Worm (Caenorhabditis elegans) whole organism, mixed stage, embryonic: ENCODE measurements around the gene clec-67.

Experiments used
- bed-3 ChIP-seq: fragments of 200-800 bp; sonication (Bioruptor generic); optimal IDR thresholded peaks from 3 replicates; lab custom pipeline; 2018; ENCODE audit warnings: mild to moderate bottlenecking, missing genetic modification characterization, moderate library complexity, missing compliant biosample characterization
- blmp-1 ChIP-seq: fragments of 150-350 bp; optimal IDR thresholded peaks from 2 replicates; lab custom pipeline; 2014; ENCODE audit warnings: missing biosample characterization, missing genetic modification characterization
- ceh-39 ChIP-seq: fragments of 150-350 bp; optimal IDR thresholded peaks from 2 replicates; lab custom pipeline; 2014; ENCODE audit warnings: missing biosample characterization, missing genetic modification characterization
- ceh-83 ChIP-seq: fragments of 200-800 bp; sonication (Bioruptor generic); optimal IDR thresholded peaks from 2 replicates; lab custom pipeline; 2018; ENCODE audit warnings: mild to moderate bottlenecking, missing genetic modification characterization, missing compliant biosample characterization
- ces-1 ChIP-seq: fragments of 150-350 bp; optimal IDR thresholded peaks from 2 replicates; lab custom pipeline; 2014; ENCODE audit warnings: missing biosample characterization, missing genetic modification reagents, missing genetic modification characterization
- cnd-1 ChIP-seq: fragments of 200-800 bp; sonication (Bioruptor generic); optimal IDR thresholded peaks from 2 replicates; lab custom pipeline; 2018; ENCODE audit warnings: mild to moderate bottlenecking, missing genetic modification characterization, missing compliant biosample characterization
- drap-1 ChIP-seq: fragments of 200-800 bp; sonication (Bioruptor generic); optimal IDR thresholded peaks from 3 replicates; lab custom pipeline; 2018; ENCODE audit warnings: mild to moderate bottlenecking, missing genetic modification characterization, missing compliant biosample characterization
- elt-1 ChIP-seq: sonication (generic microtip); optimal IDR thresholded peaks from 2 replicates; lab custom pipeline; 2017; ENCODE audit warnings: missing genetic modification characterization, mild to moderate bottlenecking, missing compliant biosample characterization, antibody characterized with exemption, moderate library complexity, borderline replicate concordance; ENCODE audit not compliant: insufficient read depth
- elt-3 ChIP-seq: fragments of 150-350 bp; optimal IDR thresholded peaks from 2 replicates; lab custom pipeline; 2014; ENCODE audit warnings: missing biosample characterization, missing genetic modification characterization
- ham-2 ChIP-seq: fragments of 200-800 bp; sonication (Bioruptor generic); optimal IDR thresholded peaks from 2 replicates; lab custom pipeline; 2018; ENCODE audit warnings: mild to moderate bottlenecking, missing genetic modification characterization, missing compliant biosample characterization
- hlh-1 ChIP-seq: fragments of 150-350 bp; optimal IDR thresholded peaks from 2 replicates; lab custom pipeline; 2014; ENCODE audit warnings: missing biosample characterization, missing genetic modification reagents, missing genetic modification characterization
- lin-13 ChIP-seq: fragments of 150-350 bp; optimal IDR thresholded peaks from 2 replicates; lab custom pipeline; 2014; ENCODE audit warnings: missing biosample characterization, missing genetic modification characterization
- lin-32 ChIP-seq: fragments of 200-800 bp; sonication (Bioruptor generic); optimal IDR thresholded peaks from 2 replicates; lab custom pipeline; 2018; ENCODE audit warnings: mild to moderate bottlenecking, missing genetic modification characterization, missing compliant biosample characterization
- lsy-2 ChIP-seq: fragments of 150-350 bp; optimal IDR thresholded peaks from 2 replicates; lab custom pipeline; 2014; ENCODE audit warnings: missing biosample characterization, missing genetic modification characterization
- mab-5 ChIP-seq: fragments of 150-350 bp; optimal IDR thresholded peaks from 2 replicates; lab custom pipeline; 2014; ENCODE audit warnings: missing biosample characterization, missing genetic modification characterization
- nhr-12 ChIP-seq: fragments of 150-350 bp; optimal IDR thresholded peaks from 2 replicates; lab custom pipeline; 2014; ENCODE audit warnings: missing biosample characterization, missing genetic modification characterization
- nhr-2 ChIP-seq: fragments of 150-350 bp; optimal IDR thresholded peaks from 2 replicates; lab custom pipeline; 2014; ENCODE audit warnings: missing biosample characterization, missing genetic modification characterization
- nhr-237 ChIP-seq: fragments of 150-350 bp; optimal IDR thresholded peaks from 2 replicates; lab custom pipeline; 2014; ENCODE audit warnings: missing biosample characterization, missing genetic modification characterization
- nhr-28 ChIP-seq: fragments of 150-350 bp; optimal IDR thresholded peaks from 2 replicates; lab custom pipeline; 2014; ENCODE audit warnings: missing biosample characterization, missing genetic modification characterization
- pha-4 ChIP-seq: fragments of 150-350 bp; optimal IDR thresholded peaks from 2 replicates; lab custom pipeline; 2018; ENCODE audit warnings: missing biosample characterization, missing genetic modification reagents, missing genetic modification characterization
- sem-2 ChIP-seq: fragments of 200-800 bp; sonication (Bioruptor generic); optimal IDR thresholded peaks from 2 replicates; lab custom pipeline; 2018; ENCODE audit warnings: mild to moderate bottlenecking, missing genetic modification characterization, missing compliant biosample characterization
- snpc-4 ChIP-seq: fragments of 150-350 bp; optimal IDR thresholded peaks from 2 replicates; lab custom pipeline; 2014; ENCODE audit warnings: missing biosample characterization, missing genetic modification characterization
- sptf-1 ChIP-seq: sonication (generic microtip); optimal IDR thresholded peaks from 2 replicates; lab custom pipeline; 2017; ENCODE audit warnings: mild to moderate bottlenecking, missing genetic modification characterization, moderate library complexity, missing compliant biosample characterization
- tbx-8 ChIP-seq: fragments of 200-800 bp; sonication (Bioruptor generic); optimal IDR thresholded peaks from 2 replicates; lab custom pipeline; 2018; ENCODE audit warnings: mild to moderate bottlenecking, missing genetic modification characterization, moderate library complexity, missing compliant biosample characterization
- unc-39 ChIP-seq: fragments of 150-350 bp; optimal IDR thresholded peaks from 2 replicates; lab custom pipeline; 2014; ENCODE audit warnings: missing biosample characterization, missing genetic modification characterization
- unc-62 ChIP-seq: fragments of 150-350 bp; optimal IDR thresholded peaks from 2 replicates; lab custom pipeline; 2014; ENCODE audit warnings: missing biosample characterization, missing genetic modification reagents, missing genetic modification characterization
- zip-8 ChIP-seq: fragments of 150-350 bp; optimal IDR thresholded peaks from 2 replicates; lab custom pipeline; 2014; ENCODE audit warnings: missing biosample characterization, missing genetic modification characterization
- ztf-11 ChIP-seq: fragments of 150-350 bp; optimal IDR thresholded peaks from 2 replicates; lab custom pipeline; 2014; ENCODE audit warnings: missing biosample characterization, missing genetic modification characterization

The clec-67 gene

DNA sequence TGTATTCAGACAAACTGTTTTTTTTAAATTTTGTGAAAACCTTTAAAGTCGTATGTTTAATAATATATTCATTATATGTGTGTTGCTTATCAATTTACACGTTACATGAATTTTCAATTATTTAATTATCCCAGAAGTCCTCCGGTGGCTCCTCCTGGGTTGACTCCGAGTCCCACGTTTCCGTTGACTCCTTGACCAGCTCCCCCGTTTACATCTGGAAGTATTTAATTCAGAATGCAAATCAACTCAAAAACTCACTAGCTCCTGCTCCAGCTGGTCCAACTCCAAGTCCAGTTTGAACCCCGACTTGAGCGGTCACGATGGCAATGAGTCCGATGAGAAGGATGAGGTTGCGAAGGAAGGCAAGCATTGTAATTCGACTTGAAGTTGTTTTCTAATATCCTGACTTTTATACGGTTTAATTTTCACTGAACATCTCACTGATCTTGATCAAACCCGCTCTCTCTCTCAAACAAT lies 27.9 kb upstream of the clec-67 start, which contains the start of gene F56D6.8:
F56D6.8 (minus strand) TSS at position 427 of the 477 bp plus-strand sequence.
- TF ChIP-seq lin-32 (GFP tag; lab: Kevin White, UChicago) (no peak), snpc-4 (tag; lab: Kevin White, UChicago) (no peak)
- TF ChIP-seq, all 35 proteins: peak for 0

ce11 chrIV:3894770-3895169 lies 27.2 kb upstream of the clec-67 start, which contains the start of gene dct-8:
Gene dct-8, plus strand, starts transcription at chrIV:3895070.
- no peak for TF ChIP-seq mab-5 (tag; lab: Kevin White, UChicago)
- TF ChIP-seq unc-39 (tag; lab: Kevin White, UChicago), result no peak
- TF ChIP-seq sem-2, result no peak
- no peak for TF ChIP-seq tbx-8 (GFP tag; lab: Kevin White, UChicago)
- TF ChIP-seq hlh-1 (tag; lab: Kevin White, UChicago), result no peak
- TF ChIP-seq ces-1 (GFP tag; lab: Kevin White, UChicago), result no peak

DNA sequence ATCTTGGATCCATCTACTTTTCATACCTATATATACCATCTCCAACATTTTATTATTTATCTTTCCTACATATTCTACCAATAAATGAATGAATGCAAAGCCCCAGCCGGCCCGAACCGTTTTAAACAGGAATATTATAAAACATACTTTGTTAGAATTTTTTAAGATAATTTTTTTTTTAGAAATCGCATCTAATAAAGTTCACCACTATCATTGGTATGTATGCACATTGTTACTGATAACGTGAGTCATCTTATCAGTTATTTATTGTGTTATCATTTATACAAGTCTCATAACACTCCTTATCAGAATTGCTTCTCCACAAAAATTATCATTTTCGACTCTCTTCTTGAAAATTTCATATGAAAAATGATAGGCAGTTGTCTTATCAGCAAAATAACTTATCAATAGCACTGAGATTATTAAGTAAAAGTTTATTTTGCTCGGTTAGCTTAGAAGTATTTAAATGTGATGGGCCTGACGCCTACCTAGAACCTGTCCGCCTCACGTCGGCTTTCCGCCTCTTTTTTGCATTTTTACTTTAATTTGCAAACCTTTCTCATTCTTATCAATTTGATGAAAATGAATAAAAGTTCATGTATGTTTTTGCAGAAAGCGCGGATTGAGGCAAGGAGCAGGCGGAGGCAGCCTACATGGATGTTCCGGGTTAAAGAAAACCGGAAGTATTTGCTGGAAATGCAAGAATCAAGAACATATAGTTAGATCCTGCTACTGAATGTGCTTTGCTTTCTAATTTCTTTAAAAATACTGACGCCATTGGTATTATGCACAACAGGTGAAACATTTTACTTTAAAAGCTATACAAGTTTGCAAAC lies 22.0 kb upstream of the clec-67 start, which contains the start of gene srz-62:
srz-62 (plus strand) TSS at position 786 of the 836 bp plus-strand sequence.
- no peak for TF ChIP-seq ces-1 (GFP tag; lab: Kevin White, UChicago)
- no peak for TF ChIP-seq unc-62 (GFP tag; lab: Kevin White, UChicago)
- TF ChIP-seq elt-1 (tag; lab: Kevin White, UChicago), result no peak
- no peak for TF ChIP-seq elt-3 (tag; lab: Kevin White, UChicago)
- TF ChIP-seq, all 35 proteins: peak for 0

- TF ChIP-seq tbx-8 (GFP tag; lab: Kevin White, UChicago), result no peak
- TF ChIP-seq sptf-1 (tag; lab: Kevin White, UChicago), result no peak
- TF ChIP-seq mab-5 (tag; lab: Kevin White, UChicago), result no peak
- TF ChIP-seq elt-3 (tag; lab: Kevin White, UChicago), result no peak
- no peak for TF ChIP-seq lsy-2 (tag; lab: Kevin White, UChicago)
- no peak for TF ChIP-seq nhr-28 (tag; lab: Kevin White, UChicago)
- TF ChIP-seq ceh-39 (tag; lab: Kevin White, UChicago), result no peak
- no peak for TF ChIP-seq nhr-2 (tag; lab: Kevin White, UChicago)
- TF ChIP-seq ces-1 (GFP tag; lab: Kevin White, UChicago), result no peak
- TF ChIP-seq snpc-4 (tag; lab: Kevin White, UChicago), result no peak
- no peak for TF ChIP-seq pha-4 (tag; lab: Kevin White, UChicago)
- TF ChIP-seq ztf-11 (tag; lab: Kevin White, UChicago), result no peak
Measured at ce11 chrIV:3902955-3903354, 19.0 kb upstream of the clec-67 start, which contains the start of gene F56D6.6. Gene F56D6.6, plus strand, starts transcription at chrIV:3903255.

- TF ChIP-seq elt-3 (tag; lab: Kevin White, UChicago) (no peak), unc-39 (tag; lab: Kevin White, UChicago) (no peak), nhr-12 (tag; lab: Kevin White, UChicago) (no peak), elt-1 (tag; lab: Kevin White, UChicago) (no peak), sptf-1 (tag; lab: Kevin White, UChicago) (no peak), ces-1 (GFP tag; lab: Kevin White, UChicago) (no peak)
Measured at ce11 chrIV:3904620-3905019, 17.3 kb upstream of the clec-67 start, which contains the start of gene F56D6.21. Gene F56D6.21, plus strand, starts transcription at chrIV:3904920.

DNA sequence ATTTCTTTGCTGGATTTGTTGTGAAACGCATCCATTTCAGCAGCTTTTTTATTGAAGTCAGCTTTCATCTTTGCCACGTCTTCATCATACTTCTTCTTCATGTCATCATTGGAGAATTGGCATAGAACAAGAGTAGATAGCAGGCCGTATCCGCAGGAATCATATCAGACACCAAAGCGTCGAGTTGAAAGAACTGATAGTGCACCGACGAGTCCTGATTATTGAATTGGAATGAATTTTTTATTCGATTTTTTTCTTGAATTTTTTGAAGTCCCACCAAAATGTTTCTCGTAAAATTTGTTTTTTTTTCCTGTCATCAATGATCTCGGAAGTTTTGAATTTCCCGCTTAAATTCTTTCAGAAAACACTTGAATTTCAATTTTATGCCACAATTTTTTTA lies 15.6 kb upstream of the clec-67 start, which contains the start of gene F56D6.11:
F56D6.11 (minus strand) TSS at position 101 of the 400 bp plus-strand sequence.
- TF ChIP-seq sem-2 (no peak), ceh-83 (GFP tag; lab: Kevin White, UChicago) (no peak), sptf-1 (tag; lab: Kevin White, UChicago) (no peak), unc-39 (tag; lab: Kevin White, UChicago) (no peak), lin-13 (tag; lab: Kevin White, UChicago) (no peak), bed-3 (GFP tag; lab: Kevin White, UChicago) (no peak), drap-1 (GFP tag; lab: Kevin White, UChicago) (no peak), nhr-237 (tag; lab: Kevin White, UChicago) (no peak), ceh-39 (tag; lab: Kevin White, UChicago) (no peak), cnd-1 (no peak), nhr-12 (tag; lab: Kevin White, UChicago) (no peak), snpc-4 (tag; lab: Kevin White, UChicago) (no peak), zip-8 (tag; lab: Kevin White, UChicago) (no peak), blmp-1 (tag; lab: Kevin White, UChicago) (no peak), tbx-8 (GFP tag; lab: Kevin White, UChicago) (no peak), ham-2 (GFP tag; lab: Kevin White, UChicago) (no peak)
